Fruit fly (Drosophila melanogaster): Measurements from ENCODE around the gene mRpL47.

- TF ChIP-seq CG31627 (GFP tag; optimal IDR thresholded peaks at IDR 0.05), result no peak
- TF ChIP-seq fd85E (GFP tag; optimal IDR thresholded peaks at IDR 0.05), result no peak
These were observed 23.6 kb downstream of the mRpL47 start for dm6 chr3R:9492100-9492499.

Data from whole organism, prepupa.